Worm (Caenorhabditis elegans): ENCODE measurements around the gene sams-4.

The sams-4 gene

DNA sequence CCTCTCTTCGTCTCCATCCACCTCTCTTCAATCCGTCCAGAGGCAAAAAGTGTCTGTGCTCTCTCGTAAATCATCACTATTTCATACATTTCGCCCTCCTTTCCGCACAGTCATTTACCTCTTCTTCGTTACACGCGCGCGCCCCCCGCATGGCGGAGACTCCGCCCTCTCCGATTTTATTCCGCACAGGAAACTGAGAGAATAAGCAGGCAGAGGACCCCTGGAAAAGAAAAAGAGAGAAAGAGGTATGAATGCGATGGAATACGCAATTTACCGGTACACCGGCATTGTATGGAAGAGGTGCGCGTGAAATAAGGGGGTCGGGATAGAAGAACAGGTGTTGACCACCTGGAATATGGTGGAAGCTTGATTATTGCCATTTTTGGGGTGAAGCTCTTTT is 14.6 kb upstream of the sams-4 start:
- TF ChIP-seq lin-32 (GFP tag; optimal IDR thresholded peaks at IDR 0.05), result peak; percentile 69
- no peak for TF ChIP-seq nhr-76 (tag; optimal IDR thresholded peaks at IDR 0.05)
- peak; percentile 16 for TF ChIP-seq mep-1 (tag; optimal IDR thresholded peaks at IDR 0.05)
- peak; percentile 52 for TF ChIP-seq ztf-11 (tag; optimal IDR thresholded peaks at IDR 0.05)
- TF ChIP-seq ceh-39 (tag; optimal IDR thresholded peaks at IDR 0.05), result no peak
- peak; percentile 73 for TF ChIP-seq ham-2 (GFP tag; optimal IDR thresholded peaks at IDR 0.05)

DNA sequence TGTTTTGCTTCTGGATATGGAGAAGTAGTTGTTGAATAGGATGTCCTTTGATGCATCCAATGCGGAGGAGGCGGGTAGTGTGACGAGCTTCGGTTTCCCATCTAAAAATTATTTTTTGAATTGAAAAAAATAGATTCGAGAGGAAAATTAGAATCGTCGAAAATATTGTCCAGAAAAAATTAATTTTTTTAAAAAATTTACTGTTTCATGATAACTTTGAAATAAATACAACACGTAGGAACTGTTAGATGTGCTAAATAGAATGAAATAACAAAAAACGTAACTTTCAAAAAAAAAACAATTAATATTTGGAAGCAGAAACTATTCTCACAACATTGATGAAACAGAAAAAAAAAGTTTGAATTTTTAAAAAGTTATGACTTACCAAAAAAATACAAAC is 13.7 kb upstream of the sams-4 start, which contains the start of gene C06E7.4:
Gene C06E7.4, minus strand, starts transcription at position 101 of the 400 bp plus-strand sequence.
- no peak for TF ChIP-seq elt-1 (tag; optimal IDR thresholded peaks at IDR 0.05; ENCODE audit: borderline replicate concordance, insufficient read depth)
- TF ChIP-seq zip-8 (tag; optimal IDR thresholded peaks at IDR 0.05), result no peak
- TF ChIP-seq ceh-43 (GFP tag; optimal IDR thresholded peaks at IDR 0.05), result no peak
- TF ChIP-seq lin-32 (GFP tag; optimal IDR thresholded peaks at IDR 0.05), result no peak
- no peak for TF ChIP-seq drap-1 (GFP tag; optimal IDR thresholded peaks at IDR 0.05)
- no peak for TF ChIP-seq nhr-28 (tag; optimal IDR thresholded peaks at IDR 0.05)
- no peak for TF ChIP-seq unc-39 (tag; optimal IDR thresholded peaks at IDR 0.05)
- no peak for TF ChIP-seq elt-3 (tag; optimal IDR thresholded peaks at IDR 0.05)
- TF ChIP-seq unc-62 (GFP tag; optimal IDR thresholded peaks at IDR 0.05), result no peak
- TF ChIP-seq snpc-4 (tag; optimal IDR thresholded peaks at IDR 0.05), result no peak
- no peak for TF ChIP-seq tbx-8 (GFP tag; optimal IDR thresholded peaks at IDR 0.05)
- TF ChIP-seq hlh-1 (tag; optimal IDR thresholded peaks at IDR 0.05), result no peak
- no peak for TF ChIP-seq sptf-1 (tag; optimal IDR thresholded peaks at IDR 0.05)
- TF ChIP-seq lin-13 (tag; optimal IDR thresholded peaks at IDR 0.05), result no peak

DNA sequence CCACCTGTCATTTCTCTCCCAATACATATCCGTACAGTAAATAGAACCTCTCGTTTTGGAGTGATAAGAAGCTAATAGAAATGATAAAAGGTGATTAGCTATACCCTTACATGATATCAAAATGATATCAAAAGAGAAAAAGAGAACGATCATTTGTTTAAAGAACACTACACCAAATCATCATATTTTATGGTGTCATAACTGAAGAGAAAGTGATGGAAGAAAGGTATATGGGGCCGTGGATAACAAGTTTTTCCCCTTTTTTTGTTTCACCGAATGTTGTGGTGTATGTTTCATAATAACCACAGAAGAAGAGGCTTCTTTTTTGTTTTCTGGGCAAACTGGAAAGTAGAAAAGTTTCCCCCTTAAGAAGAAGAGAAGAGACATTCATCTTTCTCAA is 12.0 kb upstream of the sams-4 start:
- TF ChIP-seq ceh-43 (GFP tag; optimal IDR thresholded peaks at IDR 0.05) (no peak), zip-8 (tag; optimal IDR thresholded peaks at IDR 0.05) (no peak), mab-5 (tag; optimal IDR thresholded peaks at IDR 0.05) (no peak), nhr-12 (tag; optimal IDR thresholded peaks at IDR 0.05) (no peak), snpc-4 (tag; optimal IDR thresholded peaks at IDR 0.05) (no peak), unc-120 (tag; optimal IDR thresholded peaks at IDR 0.05; ENCODE audit: poor library complexity, severe bottlenecking) (no peak), M03D4.4 (tag; optimal IDR thresholded peaks at IDR 0.05) (no peak), lin-13 (tag; optimal IDR thresholded peaks at IDR 0.05) (no peak), lsy-2 (tag; optimal IDR thresholded peaks at IDR 0.05) (no peak)

DNA sequence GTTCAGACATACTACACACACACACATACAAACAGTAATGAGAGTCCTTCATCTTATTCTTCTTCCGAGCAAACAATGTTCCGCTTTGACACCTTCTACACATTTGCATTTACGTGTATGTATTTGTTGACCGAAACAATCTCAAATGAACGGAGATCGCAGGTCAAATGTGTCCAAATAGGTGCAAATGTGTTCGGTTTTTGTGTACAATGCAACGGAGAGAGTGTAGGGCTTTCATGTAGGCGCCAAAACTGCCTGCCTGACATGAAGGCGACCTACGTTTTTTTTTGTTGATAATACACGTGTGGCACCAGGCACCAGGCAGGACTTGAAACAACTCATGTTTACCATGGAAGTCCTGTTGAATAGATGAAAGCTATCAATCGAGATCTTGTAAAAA is 10.8 kb upstream of the sams-4 start:
- peak; percentile 58 for TF ChIP-seq nhr-2 (tag; optimal IDR thresholded peaks at IDR 0.05)
- TF ChIP-seq nhr-237 (tag; optimal IDR thresholded peaks at IDR 0.05), result no peak

DNA sequence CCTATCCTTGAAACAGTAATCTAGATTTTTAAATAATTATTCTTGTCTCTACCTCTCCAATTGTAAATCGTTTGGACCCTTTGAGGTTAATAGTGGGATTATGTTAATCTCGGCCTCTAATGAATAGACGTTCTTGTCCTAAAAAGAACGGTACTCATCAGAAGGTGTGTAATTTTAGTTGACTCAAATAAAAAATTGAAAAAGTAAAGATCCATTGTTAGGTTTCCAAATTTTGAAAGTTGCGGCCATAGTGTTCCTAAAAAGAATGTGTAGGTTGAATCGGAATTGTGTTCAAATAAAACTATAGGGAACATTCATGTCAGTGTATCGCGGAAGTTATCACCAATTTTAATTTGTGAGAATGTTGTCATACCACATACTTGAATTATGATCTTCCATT is 9.4 kb upstream of the sams-4 start:
- TF ChIP-seq lin-32 (GFP tag; optimal IDR thresholded peaks at IDR 0.05) (no peak), snpc-4 (tag; optimal IDR thresholded peaks at IDR 0.05) (no peak), zip-8 (tag; optimal IDR thresholded peaks at IDR 0.05) (no peak), lsy-2 (tag; optimal IDR thresholded peaks at IDR 0.05) (no peak), ceh-83 (GFP tag; optimal IDR thresholded peaks at IDR 0.05) (no peak), ztf-11 (tag; optimal IDR thresholded peaks at IDR 0.05) (no peak), nhr-12 (tag; optimal IDR thresholded peaks at IDR 0.05) (no peak), bed-3 (GFP tag; optimal IDR thresholded peaks at IDR 0.05) (no peak), lin-13 (tag; optimal IDR thresholded peaks at IDR 0.05) (no peak), sem-2 (GFP tag; optimal IDR thresholded peaks at IDR 0.05) (no peak)

DNA sequence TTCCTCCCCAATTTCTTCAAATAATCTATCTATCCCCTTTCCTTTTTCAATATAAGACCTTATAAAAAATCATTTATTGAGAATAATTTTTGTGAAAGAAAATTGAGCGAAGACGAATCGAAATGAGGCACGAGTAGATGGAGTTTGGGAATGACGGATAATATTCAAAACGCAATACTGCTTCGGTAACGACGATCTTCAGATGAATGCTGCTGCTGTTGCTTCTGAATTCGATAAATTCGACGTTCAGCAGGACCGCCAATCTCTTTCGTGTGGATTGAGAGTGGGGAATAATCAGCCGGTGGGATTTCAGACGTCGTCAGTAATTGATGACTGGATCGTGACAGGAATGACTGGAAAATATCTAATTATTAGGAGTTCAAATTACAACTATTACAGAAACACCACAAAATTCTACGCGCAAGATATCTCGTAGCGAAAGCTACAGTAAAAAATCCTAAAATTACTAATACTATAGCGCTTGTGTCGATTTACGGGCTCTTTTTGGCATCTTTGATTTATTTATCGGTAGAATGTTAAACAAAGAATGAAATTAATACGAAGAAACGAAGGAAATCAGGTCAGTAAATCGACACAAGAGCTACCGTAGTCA is 4.7 kb upstream of the sams-4 start:
- TF ChIP-seq unc-39 (tag; optimal IDR thresholded peaks at IDR 0.05), result no peak
- TF ChIP-seq blmp-1 (tag; optimal IDR thresholded peaks at IDR 0.05), result no peak
- no peak for TF ChIP-seq bed-3 (GFP tag; optimal IDR thresholded peaks at IDR 0.05)
- no peak for TF ChIP-seq cnd-1 (tag; optimal IDR thresholded peaks at IDR 0.05)
